Fruit fly (Drosophila melanogaster): ENCODE results near the gene Ddr.

dm6 chr2L:6275981-6276380, 23.1 kb downstream of the Ddr start:
- TF ChIP-seq Lim3 (GFP tag; IDR thresholded peaks at IDR 0.05) (no peak), prd (optimal IDR thresholded peaks at IDR 0.05) (no peak), prd (GFP tag; IDR thresholded peaks at IDR 0.05) (no peak)

Measured in whole organism, embryonic.